Fruit fly (Drosophila melanogaster) whole organism, embryonic: ENCODE measurements around the gene sob.
A peak's percentile ranks its signal among the peaks of the same experiment; 100 is the strongest.

Experiments
- Ada2b ChIP-seq: fragments of 200-800 bp; sonication (Bioruptor generic); IDR thresholded peaks from 2 replicates; pipeline ENCODE4 v1.3.6; 2022; ENCODE audit warnings: missing biosample characterization, missing genetic modification characterization
- Aef1 ChIP-seq: fragments of 200-800 bp; sonication (Bioruptor generic); IDR thresholded peaks from 3 replicates; pipeline ENCODE4 v1.3.6; 2022; ENCODE audit warnings: missing biosample characterization, missing genetic modification characterization
- Awh ChIP-seq: fragments of 200-800 bp; sonication (Bioruptor generic); IDR thresholded peaks from 2 replicates; pipeline ENCODE4, ENCODE4 v1.3.6; 2022; ENCODE audit warnings: missing biosample characterization, missing genetic modification characterization
- B-H2 ChIP-seq: fragments of 200-800 bp; sonication (Bioruptor generic); optimal IDR thresholded peaks from 2 replicates; lab custom pipeline; 2018; ENCODE audit warnings: missing biosample characterization, mild to moderate bottlenecking, missing genetic modification characterization
- CG12659 ChIP-seq: fragments of 200-800 bp; sonication (Bioruptor generic); optimal IDR thresholded peaks from 3 replicates; lab custom pipeline; 2017; ENCODE audit warnings: mild to moderate bottlenecking, missing biosample characterization, missing genetic modification reagents, missing genetic modification characterization
- CG12769 ChIP-seq: fragments of 200-800 bp; sonication (Bioruptor generic); optimal IDR thresholded peaks from 2 replicates; lab custom pipeline; 2019; ENCODE audit warnings: missing biosample characterization, mild to moderate bottlenecking, missing genetic modification characterization, moderate library complexity
- CG13775 ChIP-seq: fragments of 200-800 bp; sonication (Bioruptor generic); optimal IDR thresholded peaks from 3 replicates; lab custom pipeline; 2017; ENCODE audit warnings: missing biosample characterization, mild to moderate bottlenecking, missing genetic modification characterization
- CG14860 ChIP-seq: fragments of 200-800 bp; sonication (Bioruptor generic); IDR thresholded peaks from 3 replicates; pipeline ENCODE4 v1.3.6; 2022; ENCODE audit warnings: missing biosample characterization, missing genetic modification characterization; ENCODE audit not compliant: partially characterized antibody
- CG15601 ChIP-seq: fragments of 200-800 bp; sonication (Bioruptor generic); optimal IDR thresholded peaks from 3 replicates; lab custom pipeline; 2019; ENCODE audit warnings: missing biosample characterization, mild to moderate bottlenecking, missing genetic modification characterization, moderate library complexity
- CG17186 ChIP-seq: fragments of 200-800 bp; sonication (Bioruptor generic); optimal IDR thresholded peaks from 3 replicates; lab custom pipeline; 2017; ENCODE audit warnings: missing biosample characterization, missing genetic modification reagents, missing genetic modification characterization
- CG17361 ChIP-seq: fragments of 200-800 bp; sonication (Bioruptor generic); IDR thresholded peaks from 3 replicates; pipeline ENCODE4 v1.3.6; 2022; ENCODE audit warnings: missing biosample characterization, missing genetic modification characterization
- CG1792 ChIP-seq: fragments of 200-800 bp; sonication (Bioruptor generic); optimal IDR thresholded peaks from 2 replicates; lab custom pipeline; 2016; ENCODE audit warnings: missing biosample characterization, missing genetic modification characterization
- CG18011 ChIP-seq: fragments of 200-800 bp; sonication (Bioruptor generic); optimal IDR thresholded peaks from 2 replicates; lab custom pipeline; 2017; ENCODE audit warnings: missing biosample characterization, missing genetic modification characterization, mild to moderate bottlenecking, moderate library complexity, missing genotype
- CG18262 ChIP-seq: fragments of 200-800 bp; optimal IDR thresholded peaks from 3 replicates; lab custom pipeline; 2019; ENCODE audit warnings: missing biosample characterization, mild to moderate bottlenecking, missing genetic modification characterization, moderate library complexity
- CG2129 ChIP-seq: fragments of 200-800 bp; sonication (Bioruptor generic); IDR thresholded peaks from 2 replicates; pipeline ENCODE4 v1.3.6; 2022; ENCODE audit warnings: missing biosample characterization, missing genetic modification characterization; ENCODE audit not compliant: partially characterized antibody
- CG30403 ChIP-seq: fragments of 200-800 bp; sonication (Bioruptor generic); optimal IDR thresholded peaks from 3 replicates; lab custom pipeline; 2016; ENCODE audit warnings: missing biosample characterization, missing genetic modification characterization
- CG33557 ChIP-seq: fragments of 200-800 bp; sonication (Bioruptor generic); optimal IDR thresholded peaks from 2 replicates; lab custom pipeline; 2019; ENCODE audit warnings: missing biosample characterization, mild to moderate bottlenecking, missing genetic modification characterization, moderate library complexity
- CG6272 ChIP-seq: fragments of 200-800 bp; sonication (Bioruptor generic); IDR thresholded peaks from 2 replicates; pipeline ENCODE4 v1.3.6; 2022; ENCODE audit warnings: missing biosample characterization, missing genetic modification characterization
- CG8388 ChIP-seq: fragments of 200-800 bp; sonication (Bioruptor generic); optimal IDR thresholded peaks from 2 replicates; lab custom pipeline; 2019; ENCODE audit warnings: missing biosample characterization, mild to moderate bottlenecking, missing genetic modification characterization, moderate library complexity
- CG8765 ChIP-seq: fragments of 200-800 bp; sonication (Bioruptor generic); IDR thresholded peaks from 2 replicates; pipeline ENCODE4 v1.3.6; 2022; ENCODE audit warnings: missing biosample characterization, missing genetic modification characterization
- CG8944 ChIP-seq: fragments of 200-800 bp; sonication (Bioruptor generic); optimal IDR thresholded peaks from 3 replicates; lab custom pipeline; 2016; ENCODE audit warnings: missing biosample characterization, missing genetic modification characterization
- Camta ChIP-seq: fragments of 200-800 bp; sonication (Bioruptor generic); optimal IDR thresholded peaks from 2 replicates; lab custom pipeline; 2016; ENCODE audit warnings: missing biosample characterization, missing genetic modification characterization
- Chrac-16 ChIP-seq: fragments of 200-800 bp; sonication (Bioruptor generic); optimal IDR thresholded peaks from 3 replicates; lab custom pipeline; 2016; ENCODE audit warnings: missing biosample characterization, missing genetic modification characterization
- CkIIα-i1 ChIP-seq: fragments of 200-800 bp; sonication (Bioruptor generic); IDR thresholded peaks from 2 replicates; pipeline ENCODE4 v1.3.6; 2022; ENCODE audit warnings: missing biosample characterization, missing genetic modification characterization
- CoRest ChIP-seq: fragments of 200-800 bp; sonication (Bioruptor generic); optimal IDR thresholded peaks from 3 replicates; lab custom pipeline; 2018; ENCODE audit warnings: missing biosample characterization, mild to moderate bottlenecking, missing genetic modification characterization, moderate library complexity
- H15 ChIP-seq: fragments of 200-800 bp; sonication (Bioruptor generic); IDR thresholded peaks from 3 replicates; pipeline ENCODE4 v1.3.6; 2022; ENCODE audit warnings: missing biosample characterization, missing genetic modification characterization
- HmgD ChIP-seq: fragments of 200-800 bp; sonication (Bioruptor generic); optimal IDR thresholded peaks from 3 replicates; lab custom pipeline; 2016; ENCODE audit warnings: missing biosample characterization, missing genetic modification characterization
- Jarid2 ChIP-seq: fragments of 200-800 bp; sonication (Bioruptor generic); optimal IDR thresholded peaks from 3 replicates; lab custom pipeline; 2017; ENCODE audit warnings: mild to moderate bottlenecking, missing biosample characterization, missing genetic modification reagents, missing genetic modification characterization
- Kr ChIP-seq: fragments of 200-800 bp; sonication (Bioruptor generic); optimal IDR thresholded peaks from 2 replicates; lab custom pipeline; 2017; ENCODE audit warnings: missing biosample characterization, mild to moderate bottlenecking, missing genetic modification characterization
- Lhr ChIP-seq: fragments of 200-800 bp; sonication (Bioruptor generic); optimal IDR thresholded peaks from 3 replicates; lab custom pipeline; 2017; ENCODE audit warnings: mild to moderate bottlenecking, missing biosample characterization, missing genetic modification reagents, missing genetic modification characterization
- Optix ChIP-seq: fragments of 200-800 bp; sonication (Bioruptor generic); IDR thresholded peaks from 3 replicates; pipeline ENCODE4 v1.3.6; 2022; ENCODE audit warnings: missing biosample characterization, missing genetic modification characterization
- Rx ChIP-seq: fragments of 200-800 bp; sonication (Bioruptor generic); IDR thresholded peaks from 2 replicates; pipeline ENCODE4 v1.3.6; 2022; ENCODE audit warnings: missing biosample characterization, missing genetic modification characterization
- Scr ChIP-seq: fragments of 200-800 bp; sonication (Bioruptor generic); IDR thresholded peaks from 2 replicates; pipeline ENCODE4 v1.3.6; 2022; ENCODE audit warnings: missing biosample characterization, missing genetic modification characterization; ENCODE audit not compliant: partially characterized antibody
- Xbp1 ChIP-seq: fragments of 200-800 bp; sonication (Bioruptor generic); optimal IDR thresholded peaks from 3 replicates; lab custom pipeline; 2016; ENCODE audit warnings: missing biosample characterization, mild to moderate bottlenecking, missing genetic modification characterization
- abd-A ChIP-seq: fragments of 200-800 bp; sonication (Bioruptor generic); optimal IDR thresholded peaks from 3 replicates; lab custom pipeline; 2019; ENCODE audit warnings: missing biosample characterization, mild to moderate bottlenecking, missing genetic modification characterization, moderate library complexity
- cad ChIP-seq: fragments of >200 bp; optimal IDR thresholded peaks from 2 replicates; lab custom pipeline; 2017; ENCODE audit warnings: missing biosample characterization, missing genetic modification characterization
- caup ChIP-seq: fragments of 200-800 bp; sonication (Bioruptor generic); optimal IDR thresholded peaks from 3 replicates; lab custom pipeline; 2017; ENCODE audit warnings: missing biosample characterization, mild to moderate bottlenecking, missing genetic modification characterization, moderate library complexity; ENCODE audit not compliant: severe bottlenecking
- da ChIP-seq: fragments of 200-800 bp; sonication (Bioruptor generic); optimal IDR thresholded peaks from 2 replicates; lab custom pipeline; 2016; ENCODE audit warnings: missing biosample characterization, missing genetic modification characterization
- en ChIP-seq: fragments of 200-800 bp; sonication (Bioruptor generic); optimal IDR thresholded peaks from 2 replicates; lab custom pipeline; 2016; ENCODE audit warnings: missing biosample characterization, missing genetic modification characterization
- gsb-n ChIP-seq: fragments of 200-800 bp; sonication (Bioruptor generic); optimal IDR thresholded peaks from 3 replicates; lab custom pipeline; 2018; ENCODE audit warnings: missing biosample characterization, mild to moderate bottlenecking, missing genetic modification characterization
- ham ChIP-seq: fragments of 200-800 bp; sonication (Bioruptor generic); IDR thresholded peaks from 2 replicates; pipeline ENCODE4 v1.3.6; 2022; ENCODE audit warnings: missing biosample characterization, missing genetic modification characterization
- hb ChIP-seq: fragments of 200-800 bp; sonication (Bioruptor generic); IDR thresholded peaks from 3 replicates; pipeline ENCODE4 v1.3.6; 2022; ENCODE audit warnings: missing biosample characterization, missing genetic modification characterization; ENCODE audit not compliant: partially characterized antibody
- hth ChIP-seq: fragments of >200 bp; optimal IDR thresholded peaks from 2 replicates; lab custom pipeline; 2017; ENCODE audit warnings: inconsistent platforms
- knrl ChIP-seq: fragments of 200-800 bp; sonication (Bioruptor generic); IDR thresholded peaks from 3 replicates; pipeline ENCODE4 v1.3.6; 2022; ENCODE audit warnings: missing biosample characterization, missing genetic modification characterization; ENCODE audit not compliant: partially characterized antibody
- peb ChIP-seq: fragments of 200-800 bp; sonication (Bioruptor generic); IDR thresholded peaks from 2 replicates; pipeline ENCODE4 v1.3.6; 2022; ENCODE audit warnings: missing biosample characterization, missing genetic modification characterization
- psq ChIP-seq: fragments of 200-800 bp; sonication (Bioruptor generic); optimal IDR thresholded peaks from 2 replicates; lab custom pipeline; 2017; ENCODE audit warnings: missing biosample characterization, missing genetic modification characterization
- pzg ChIP-seq: fragments of 200-800 bp; sonication (Bioruptor generic); optimal IDR thresholded peaks from 3 replicates; lab custom pipeline; 2018; ENCODE audit warnings: missing biosample characterization, mild to moderate bottlenecking, missing genetic modification characterization, moderate library complexity
- row ChIP-seq: fragments of 200-800 bp; sonication (Bioruptor generic); IDR thresholded peaks from 3 replicates; pipeline ENCODE4 v1.3.6; 2022; ENCODE audit warnings: missing biosample characterization, missing genetic modification characterization
- sc ChIP-seq, 3 experiments: fragments of >200 bp in 2 of 3; fragments of 200-800 bp in 1 of 3; sonication (Bioruptor generic) in 1 of 3; optimal IDR thresholded peaks; 2 replicates in 2 of 3; 3 replicates in 1 of 3; lab custom pipeline; 2017; ENCODE audit warnings: mild to moderate bottlenecking in 1 of 3, missing biosample characterization in 1 of 3, missing genetic modification characterization in 1 of 3, missing genetic modification reagents in 1 of 3
- sug ChIP-seq: fragments of 200-800 bp; optimal IDR thresholded peaks from 2 replicates; lab custom pipeline; 2019; ENCODE audit warnings: missing biosample characterization, mild to moderate bottlenecking, missing genetic modification characterization, moderate library complexity
- vvl ChIP-seq: fragments of 200-800 bp; sonication (Bioruptor generic); IDR thresholded peaks from 2 replicates; pipeline ENCODE4 v1.3.6; 2022; ENCODE audit warnings: missing biosample characterization, missing genetic modification characterization

The sob gene

dm6 chr2L:3556937-3557336, 23.6 kb downstream of the sob start:
- TF ChIP-seq CG8388 (no peak), vvl (peak; percentile 59; the same call in 1 of the 2 replicates), cad (GFP tag; lab: Kevin White, UChicago) (no peak), CG18011 (no peak), Awh (GFP tag; lab: Robert Waterston, UW) (peak; percentile 58; the same call in 1 of the 2 replicates), Lhr (GFP tag; lab: Kevin White, UChicago) (no peak), sc (optimal IDR thresholded peaks at IDR 0.05; lab: Kevin White, UChicago) (no peak), sc (GFP tag; optimal IDR thresholded peaks at IDR 0.05; lab: Kevin White, UChicago) (no peak), da (GFP tag; lab: Kevin White, UChicago) (no peak), sug (no peak), CG30403 (GFP tag; lab: Kevin White, UChicago) (no peak), Xbp1 (GFP tag; lab: Kevin White, UChicago) (no peak), CoRest (tag; lab: Kevin White, UChicago) (no peak), psq (GFP tag; lab: Kevin White, UChicago) (no peak), Rx (GFP tag; lab: Robert Waterston, UW) (no peak), HmgD (no peak), en (no peak), CG8944 (GFP tag; lab: Kevin White, UChicago) (no peak), abd-A (peak; percentile 7), CG6272 (GFP tag; lab: Robert Waterston, UW) (no peak), B-H2 (GFP tag; lab: Kevin White, UChicago) (no peak), CG8765 (GFP tag; lab: Robert Waterston, UW) (no peak), Camta (GFP tag; lab: Kevin White, UChicago) (no peak), CG14860 (GFP tag; lab: Robert Waterston, UW) (no peak), CkIIα-i1 (GFP tag; lab: Robert Waterston, UW) (no peak), CG2129 (no peak), gsb-n (tag; lab: Kevin White, UChicago) (peak; percentile 57), CG17186 (no peak), hb (GFP tag; lab: Robert Waterston, UW) (no peak), CG12769 (tag; lab: Kevin White, UChicago) (no peak), peb (GFP tag; lab: Robert Waterston, UW) (no peak), CG15601 (no peak)

- no peak for TF ChIP-seq pzg (GFP tag; lab: Kevin White, UChicago)
- TF ChIP-seq CG1792 (GFP tag; lab: Kevin White, UChicago) = no peak
- TF ChIP-seq Optix = peak; percentile 51; the same call in 1 of the 3 replicates
- no peak for TF ChIP-seq ham (GFP tag; lab: Robert Waterston, UW)
- no peak for TF ChIP-seq Aef1 (GFP tag; lab: Robert Waterston, UW)
- peak; percentile 45 for TF ChIP-seq CG18262 (tag; lab: Kevin White, UChicago)
- TF ChIP-seq CG13775 (GFP tag; lab: Kevin White, UChicago) = no peak
- TF ChIP-seq Jarid2 (GFP tag; lab: Kevin White, UChicago) = no peak
- TF ChIP-seq Chrac-16 (GFP tag; lab: Kevin White, UChicago) = peak; percentile 15
- peak; percentile 54 for TF ChIP-seq CG33557 (GFP tag; lab: Kevin White, UChicago)
- no peak for TF ChIP-seq hth
- TF ChIP-seq caup (GFP tag; lab: Kevin White, UChicago) = no peak
- peak; percentile 57; the same call in 1 of the 3 replicates for TF ChIP-seq H15
- peak; percentile 60 for TF ChIP-seq row (GFP tag; lab: Robert Waterston, UW)
- TF ChIP-seq CG12659 (GFP tag; lab: Kevin White, UChicago) = no peak
- no peak for TF ChIP-seq Ada2b
- peak; percentile 50; the same call in 2 of the 3 replicates for TF ChIP-seq knrl (GFP tag; lab: Robert Waterston, UW)
- peak; percentile 19; the same call in 1 of the 3 replicates for TF ChIP-seq CG17361 (GFP tag; lab: Robert Waterston, UW)
- peak; percentile 64 for TF ChIP-seq Scr
- TF ChIP-seq Kr (GFP tag; lab: Kevin White, UChicago) = no peak
Measured at dm6 chr2L:3555408-3556058, 25.0 kb downstream of the sob start.
